Worm (Caenorhabditis elegans): ENCODE measurements around the gene sws-1.

- no peak for TF ChIP-seq ceh-14 (tag; optimal IDR thresholded peaks at IDR 0.05)
- TF ChIP-seq K09A11.1 (tag; optimal IDR thresholded peaks at IDR 0.05; ENCODE audit: insufficient read depth), result no peak
- no peak for TF ChIP-seq ama-1 (optimal IDR thresholded peaks at IDR 0.05)
- no peak for TF ChIP-seq pax-1 (tag; optimal IDR thresholded peaks at IDR 0.05)
- TF ChIP-seq pha-4 (tag; optimal IDR thresholded peaks at IDR 0.05), result no peak
These were observed 50.5 kb downstream of the sws-1 start for ce11 chrV:18930748-18931147.

Data from whole organism, late embryonic.